Worm (Caenorhabditis elegans) whole organism, L4/young adult: Measurements from ENCODE around the gene C56G2.5.

Experiments used
- W03F9.2 ChIP-seq: fragments of 150-350 bp; optimal IDR thresholded peaks from 2 replicates; lab custom pipeline; 2014; ENCODE audit warnings: missing biosample characterization, missing genetic modification characterization
- dao-5 ChIP-seq: sonication (generic microtip); optimal IDR thresholded peaks from 2 replicates; lab custom pipeline; 2016; ENCODE audit warnings: missing genotype, missing genetic modification characterization, moderate library complexity, missing compliant biosample characterization
- him-1 ChIP-seq: sonication (generic microtip); optimal IDR thresholded peaks from 2 replicates; lab custom pipeline; 2016; ENCODE audit warnings: missing genotype, missing genetic modification reagents, missing genetic modification characterization, missing compliant biosample characterization

DNA sequence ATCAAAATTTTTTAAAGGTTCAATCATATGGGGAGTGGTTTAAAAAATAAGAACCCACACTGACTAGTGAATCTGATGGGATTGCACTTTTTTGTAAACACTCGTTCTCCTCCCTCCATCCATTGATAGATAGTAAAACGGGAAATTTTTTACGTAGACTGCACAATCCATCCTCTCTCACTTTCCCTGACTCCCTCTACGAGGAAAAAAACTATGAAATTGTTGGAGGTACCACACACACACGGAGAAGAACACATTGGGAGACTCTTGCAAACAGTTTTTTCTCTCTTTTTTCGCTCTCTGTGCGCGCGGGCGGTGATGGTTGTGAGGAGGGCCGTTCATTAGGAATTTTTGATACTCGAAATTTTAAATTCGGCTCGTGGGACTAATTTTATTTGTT is 31.3 kb upstream of the C56G2.5 start:
- TF ChIP-seq him-1 (no peak), dao-5 (tag; lab: Kevin White, UChicago) (no peak), W03F9.2 (tag; lab: Kevin White, UChicago) (no peak)
